Fruit fly (Drosophila melanogaster) whole organism, embryonic: ENCODE data around the gene endos.

ENCODE experiments used
- CG10321 ChIP-seq: fragments of 200-800 bp; sonication (Bioruptor generic); IDR thresholded peaks from 2 replicates; pipeline ENCODE4 v1.3.6; 2022; ENCODE audit warnings: missing biosample characterization, missing genetic modification characterization
- CG13287 ChIP-seq: fragments of 200-800 bp; sonication (Bioruptor generic); IDR thresholded peaks from 2 replicates; pipeline ENCODE4 v1.3.6; 2022; ENCODE audit warnings: missing biosample characterization, missing genetic modification characterization; ENCODE audit not compliant: partially characterized antibody
- CG13424 ChIP-seq: fragments of 200-800 bp; sonication (Bioruptor generic); optimal IDR thresholded peaks from 2 replicates; lab custom pipeline; 2019; ENCODE audit warnings: missing biosample characterization, mild to moderate bottlenecking, missing genetic modification characterization, moderate library complexity
- CG13624 ChIP-seq: fragments of 200-800 bp; sonication (Bioruptor generic); optimal IDR thresholded peaks from 2 replicates; lab custom pipeline; 2016; ENCODE audit warnings: missing biosample characterization, missing genetic modification characterization
- CG14050 ChIP-seq: fragments of 200-800 bp; sonication (Bioruptor generic); IDR thresholded peaks from 3 replicates; pipeline ENCODE4 v1.3.6; 2022; ENCODE audit warnings: missing biosample characterization, missing genetic modification characterization
- CG16815 ChIP-seq: fragments of 200-800 bp; sonication (Bioruptor generic); optimal IDR thresholded peaks from 3 replicates; lab custom pipeline; 2017; ENCODE audit warnings: missing biosample characterization, mild to moderate bottlenecking, missing genetic modification characterization
- CG17802 ChIP-seq: fragments of 200-800 bp; sonication (Bioruptor generic); optimal IDR thresholded peaks from 2 replicates; lab custom pipeline; 2018; ENCODE audit warnings: missing biosample characterization, mild to moderate bottlenecking, missing genetic modification characterization, moderate library complexity
- CG17829 ChIP-seq: fragments of 200-800 bp; optimal IDR thresholded peaks from 2 replicates; lab custom pipeline; 2019; ENCODE audit warnings: missing biosample characterization, mild to moderate bottlenecking, missing genetic modification characterization, moderate library complexity
- CG34224 ChIP-seq: fragments of 200-800 bp; sonication (Bioruptor generic); IDR thresholded peaks from 3 replicates; pipeline ENCODE4 v1.3.6; 2022; ENCODE audit warnings: missing biosample characterization, missing genetic modification characterization; ENCODE audit not compliant: partially characterized antibody
- CG42726 ChIP-seq: fragments of 200-800 bp; sonication (Bioruptor generic); IDR thresholded peaks from 2 replicates; pipeline ENCODE4 v1.3.6; 2022; ENCODE audit warnings: missing biosample characterization, missing genetic modification characterization; ENCODE audit not compliant: partially characterized antibody
- CG4360 ChIP-seq: fragments of 200-800 bp; sonication (Bioruptor generic); IDR thresholded peaks from 2 replicates; pipeline ENCODE4 v1.3.6; 2022; ENCODE audit warnings: missing biosample characterization, missing genetic modification characterization
- CG6791 ChIP-seq: fragments of 200-800 bp; sonication (Bioruptor generic); IDR thresholded peaks from 3 replicates; pipeline ENCODE4 v1.3.6; 2022; ENCODE audit warnings: missing biosample characterization, missing genetic modification characterization; ENCODE audit not compliant: partially characterized antibody
- CG7928 ChIP-seq: fragments of 200-800 bp; sonication (Bioruptor generic); optimal IDR thresholded peaks from 2 replicates; lab custom pipeline; 2017; ENCODE audit warnings: missing biosample characterization, mild to moderate bottlenecking, missing genetic modification characterization
- CG7987 ChIP-seq: fragments of 200-800 bp; sonication (Bioruptor generic); optimal IDR thresholded peaks from 2 replicates; lab custom pipeline; 2018; ENCODE audit warnings: missing biosample characterization, mild to moderate bottlenecking, missing genetic modification characterization, moderate library complexity
- CG9932 ChIP-seq: fragments of 200-800 bp; sonication (Bioruptor generic); IDR thresholded peaks from 2 replicates; pipeline ENCODE4 v1.3.6; 2022; ENCODE audit warnings: missing biosample characterization, missing genetic modification characterization
- Chrac-16 ChIP-seq: fragments of 200-800 bp; sonication (Bioruptor generic); optimal IDR thresholded peaks from 3 replicates; lab custom pipeline; 2016; ENCODE audit warnings: missing biosample characterization, missing genetic modification characterization
- D ChIP-seq, 2 experiments: fragments of 200-800 bp in 1 of 2; fragments of >200 bp in 1 of 2; sonication (Bioruptor generic) in 1 of 2; optimal IDR thresholded peaks; 2 replicates in 1 of 2; 3 replicates in 1 of 2; lab custom pipeline; 2017; ENCODE audit warnings: mild to moderate bottlenecking in 1 of 2, missing biosample characterization in 1 of 2, missing genetic modification characterization in 1 of 2, missing genetic modification reagents in 1 of 2
- Doc3 ChIP-seq: fragments of 200-800 bp; sonication (Bioruptor generic); IDR thresholded peaks from 3 replicates; pipeline ENCODE4 v1.3.6; 2022; ENCODE audit warnings: missing biosample characterization, missing genetic modification characterization; ENCODE audit not compliant: partially characterized antibody
- Dp ChIP-seq: fragments of 200-800 bp; sonication (Bioruptor generic); optimal IDR thresholded peaks from 2 replicates; lab custom pipeline; 2018; ENCODE audit warnings: missing biosample characterization, mild to moderate bottlenecking, missing genetic modification characterization, moderate library complexity
- Drgx ChIP-seq: fragments of 200-800 bp; sonication (Bioruptor generic); IDR thresholded peaks from 2 replicates; pipeline ENCODE4 v1.3.6; 2022; ENCODE audit warnings: missing biosample characterization, missing genetic modification characterization
- Lhr ChIP-seq: fragments of 200-800 bp; sonication (Bioruptor generic); optimal IDR thresholded peaks from 3 replicates; lab custom pipeline; 2017; ENCODE audit warnings: mild to moderate bottlenecking, missing biosample characterization, missing genetic modification reagents, missing genetic modification characterization
- Mes4 ChIP-seq: fragments of 200-800 bp; sonication (Bioruptor generic); optimal IDR thresholded peaks from 2 replicates; lab custom pipeline; 2016; ENCODE audit warnings: missing biosample characterization, missing genetic modification characterization
- NK7.1 ChIP-seq: fragments of 200-800 bp; sonication (Bioruptor generic); optimal IDR thresholded peaks from 3 replicates; lab custom pipeline; 2016; ENCODE audit warnings: missing biosample characterization, missing genetic modification characterization
- NfI ChIP-seq: fragments of 200-800 bp; sonication (Bioruptor generic); optimal IDR thresholded peaks from 3 replicates; lab custom pipeline; 2018; ENCODE audit warnings: missing biosample characterization, mild to moderate bottlenecking, missing genetic modification characterization, moderate library complexity
- Pdp1 ChIP-seq, 2 experiments: fragments of 200-800 bp; sonication (Bioruptor generic); optimal IDR thresholded peaks; 3 replicates each; lab custom pipeline; 2016; ENCODE audit warnings: missing biosample characterization in 2 of 2, missing genetic modification characterization in 2 of 2, mild to moderate bottlenecking in 1 of 2, moderate library complexity in 1 of 2
- Stat92E ChIP-seq, 3 experiments: fragments of >200 bp in 2 of 3; fragments of 200-800 bp in 1 of 3; sonication (Bioruptor generic) in 1 of 3; optimal IDR thresholded peaks; 2 replicates each; lab custom pipeline; 2017 to 2019; ENCODE audit warnings: missing biosample characterization in 3 of 3, missing genetic modification characterization in 3 of 3, mild to moderate bottlenecking in 1 of 3, moderate library complexity in 1 of 3
- Xrp1 ChIP-seq: fragments of 200-800 bp; sonication (Bioruptor generic); IDR thresholded peaks from 2 replicates; pipeline ENCODE4 v1.3.6; 2022; ENCODE audit warnings: missing biosample characterization, missing genetic modification characterization
- ac ChIP-seq: fragments of 200-800 bp; sonication (Bioruptor generic); optimal IDR thresholded peaks from 3 replicates; lab custom pipeline; 2017; ENCODE audit warnings: missing biosample characterization, mild to moderate bottlenecking, missing genetic modification characterization
- bsh ChIP-seq, 2 experiments: fragments of 200-800 bp; sonication (Bioruptor generic); optimal IDR thresholded peaks; 2 replicates each; lab custom pipeline; 2017 to 2018; ENCODE audit warnings: mild to moderate bottlenecking in 2 of 2, missing biosample characterization in 2 of 2, missing genetic modification characterization in 2 of 2, moderate library complexity in 1 of 2
- cas ChIP-seq: fragments of 200-800 bp; sonication (Bioruptor generic); IDR thresholded peaks from 2 replicates; pipeline ENCODE4 v1.3.6; 2022; ENCODE audit warnings: missing biosample characterization, missing genetic modification characterization
- dm ChIP-seq: fragments of 200-800 bp; sonication (Bioruptor generic); optimal IDR thresholded peaks from 3 replicates; lab custom pipeline; 2016; ENCODE audit warnings: missing biosample characterization, missing genetic modification characterization
- dmrt99B ChIP-seq: fragments of 200-800 bp; sonication (Bioruptor generic); optimal IDR thresholded peaks from 2 replicates; lab custom pipeline; 2018; ENCODE audit warnings: missing biosample characterization, mild to moderate bottlenecking, missing genetic modification characterization, moderate library complexity
- dysf ChIP-seq: fragments of 200-800 bp; sonication (Bioruptor generic); IDR thresholded peaks from 3 replicates; pipeline ENCODE4 v1.3.6; 2022; ENCODE audit warnings: missing biosample characterization, missing genetic modification characterization
- gce ChIP-seq: fragments of 200-800 bp; sonication (Bioruptor generic); IDR thresholded peaks from 3 replicates; pipeline ENCODE4 v1.3.6; 2022; ENCODE audit warnings: missing biosample characterization, missing genetic modification characterization
- gem ChIP-seq: fragments of 200-800 bp; sonication (Bioruptor generic); optimal IDR thresholded peaks from 2 replicates; lab custom pipeline; 2019; ENCODE audit warnings: missing biosample characterization, mild to moderate bottlenecking, missing genetic modification characterization, moderate library complexity
- lola ChIP-seq, 3 experiments: fragments of >200 bp in 2 of 3; fragments of 200-800 bp in 1 of 3; sonication (Bioruptor generic) in 1 of 3; optimal IDR thresholded peaks; 2 replicates each; lab custom pipeline; 2017 to 2019; ENCODE audit warnings: missing biosample characterization in 3 of 3, missing genetic modification characterization in 3 of 3, mild to moderate bottlenecking in 1 of 3, moderate library complexity in 1 of 3
- otp ChIP-seq: fragments of 200-800 bp; sonication (Bioruptor generic); IDR thresholded peaks from 3 replicates; pipeline ENCODE4, ENCODE4 v1.3.6; 2022; ENCODE audit warnings: missing biosample characterization, missing genetic modification characterization
- pb ChIP-seq: fragments of 200-800 bp; sonication (Bioruptor generic); optimal IDR thresholded peaks from 3 replicates; lab custom pipeline; 2016; ENCODE audit warnings: missing biosample characterization, missing genetic modification characterization
- pho ChIP-seq: fragments of 200-800 bp; sonication (Bioruptor generic); optimal IDR thresholded peaks from 2 replicates; lab custom pipeline; 2016; ENCODE audit warnings: missing biosample characterization, missing genetic modification characterization
- pzg ChIP-seq: fragments of 200-800 bp; sonication (Bioruptor generic); optimal IDR thresholded peaks from 3 replicates; lab custom pipeline; 2018; ENCODE audit warnings: missing biosample characterization, mild to moderate bottlenecking, missing genetic modification characterization, moderate library complexity
- scrt ChIP-seq: fragments of 200-800 bp; sonication (Bioruptor generic); optimal IDR thresholded peaks from 2 replicates; lab custom pipeline; 2018; ENCODE audit warnings: missing biosample characterization, mild to moderate bottlenecking, missing genetic modification characterization, moderate library complexity
- sna ChIP-seq: fragments of 200-800 bp; sonication (Bioruptor generic); IDR thresholded peaks from 2 replicates; pipeline ENCODE4 v1.3.6; 2022; ENCODE audit warnings: missing biosample characterization, missing genetic modification characterization; ENCODE audit not compliant: partially characterized antibody
- tna ChIP-seq: fragments of 200-800 bp; sonication (Bioruptor generic); IDR thresholded peaks from 2 replicates; pipeline ENCODE4 v1.3.6; 2022; ENCODE audit warnings: missing biosample characterization, missing genetic modification characterization; ENCODE audit not compliant: partially characterized antibody
- zen ChIP-seq: fragments of 200-800 bp; sonication (Bioruptor generic); optimal IDR thresholded peaks from 3 replicates; lab custom pipeline; 2018; ENCODE audit warnings: missing biosample characterization, mild to moderate bottlenecking, missing genetic modification characterization, moderate library complexity
- zen2 ChIP-seq: fragments of 200-800 bp; sonication (Bioruptor generic); IDR thresholded peaks from 3 replicates; pipeline ENCODE4 v1.3.6; 2022; ENCODE audit warnings: missing biosample characterization, missing genetic modification characterization; ENCODE audit not compliant: partially characterized antibody

The endos gene

DNA sequence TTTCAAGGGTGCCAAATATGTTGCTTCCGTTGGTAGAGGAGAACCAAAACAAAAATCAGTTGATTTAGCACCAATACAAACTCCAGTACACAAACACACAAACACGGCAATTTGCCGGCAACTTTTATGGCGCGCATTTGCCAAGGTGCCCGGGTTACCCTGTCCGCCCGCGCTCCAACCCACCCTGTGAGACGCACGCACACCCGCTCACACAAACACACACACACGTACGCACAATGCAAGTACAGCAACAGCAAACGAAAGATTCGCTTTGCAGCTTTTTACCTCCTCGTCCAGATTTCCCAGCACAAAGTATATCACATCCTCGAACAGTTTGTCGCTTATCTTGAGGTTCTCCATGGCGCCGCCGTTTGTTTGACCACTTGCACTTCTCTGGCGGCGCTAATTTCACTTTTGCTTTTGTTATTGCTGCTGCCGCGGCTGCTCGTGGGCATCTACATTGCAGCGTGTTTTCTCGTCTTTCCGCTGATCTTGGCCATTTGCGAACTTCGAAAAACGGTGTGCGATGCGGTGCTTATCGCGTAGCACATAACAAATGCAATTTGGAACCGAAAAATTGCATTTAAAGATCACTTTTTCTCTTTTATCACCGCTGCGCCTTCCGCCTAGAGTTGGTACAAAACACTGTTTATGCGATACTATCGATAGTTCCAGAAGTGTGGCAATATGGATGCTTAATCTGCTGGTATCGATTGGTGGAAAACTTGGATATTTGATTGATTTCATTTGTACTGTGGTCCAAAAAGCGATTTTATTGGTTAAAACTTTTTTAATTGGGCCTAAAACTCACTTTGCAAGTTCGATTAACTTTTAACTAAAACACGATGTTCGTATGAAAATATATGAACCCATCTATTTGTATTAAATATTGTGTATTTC lies 2.8 kb downstream of the endos start, which contains the start of gene Ptip (continued):
- peak; percentile 76 for TF ChIP-seq CG7987 (GFP tag; lab: Kevin White, UChicago)
- TF ChIP-seq dmrt99B (tag; lab: Kevin White, UChicago) = no peak
- TF ChIP-seq Chrac-16 = no peak
- peak; percentile 32; the same call in 1 of the 3 replicates for TF ChIP-seq dysf (GFP tag; lab: Robert Waterston, UW)
- TF ChIP-seq pzg (GFP tag; lab: Kevin White, UChicago) = peak; percentile 91
- TF ChIP-seq zen = peak; percentile 91
- TF ChIP-seq ac (GFP tag; lab: Kevin White, UChicago) = no peak
- TF ChIP-seq NK7.1 = peak; percentile 1
- no peak for TF ChIP-seq gce (GFP tag; lab: Robert Waterston, UW)
- peak in 1 of 2 experiments; percentile 2 for TF ChIP-seq Pdp1 (GFP tag; optimal IDR thresholded peaks at IDR 0.05; lab: Kevin White, UChicago)
- peak; percentile 95 for TF ChIP-seq CG13287 (GFP tag; lab: Robert Waterston, UW)
- no peak for TF ChIP-seq cas (GFP tag; lab: Robert Waterston, UW)
- peak; percentile 94 for TF ChIP-seq zen2 (GFP tag; lab: Robert Waterston, UW)
- TF ChIP-seq scrt = peak; percentile 41
- peak; percentile 91 for TF ChIP-seq CG34224
- TF ChIP-seq CG17829 (tag; lab: Kevin White, UChicago) = peak; percentile 11
- peak; percentile 9 for TF ChIP-seq CG17802
- peak; percentile 83 for TF ChIP-seq Dp (GFP tag; lab: Kevin White, UChicago)
- peak; percentile 98 for TF ChIP-seq CG6791 (GFP tag; lab: Robert Waterston, UW)
- TF ChIP-seq otp (GFP tag; lab: Robert Waterston, UW) = peak; percentile 26; the same call in 1 of the 3 replicates
- TF ChIP-seq sna (GFP tag; lab: Robert Waterston, UW) = peak; percentile 90
- peak; percentile 17 for TF ChIP-seq pb (GFP tag; lab: Kevin White, UChicago)
- no peak for TF ChIP-seq CG7928 (GFP tag; lab: Kevin White, UChicago)
- TF ChIP-seq lola (GFP tag; optimal IDR thresholded peaks at IDR 0.05; lab: Kevin White, UChicago) = peak in 1 of 3 experiments; percentile 5
- TF ChIP-seq D (optimal IDR thresholded peaks at IDR 0.05; lab: Kevin White, UChicago) = peak; percentile 40
- no peak for TF ChIP-seq D (GFP tag; optimal IDR thresholded peaks at IDR 0.05; lab: Kevin White, UChicago)
- TF ChIP-seq Mes4 (GFP tag; lab: Kevin White, UChicago) = no peak
- TF ChIP-seq CG16815 = no peak
- TF ChIP-seq CG42726 (GFP tag; lab: Robert Waterston, UW) = peak; percentile 97
- TF ChIP-seq Doc3 (GFP tag; lab: Robert Waterston, UW) = peak; percentile 87
- TF ChIP-seq Lhr (GFP tag; lab: Kevin White, UChicago) = peak; percentile 29
- peak; percentile 67 for TF ChIP-seq NfI (GFP tag; lab: Kevin White, UChicago)
- peak; percentile 40 for TF ChIP-seq CG13624 (GFP tag; lab: Kevin White, UChicago)
- TF ChIP-seq Stat92E (GFP tag; optimal IDR thresholded peaks at IDR 0.05; lab: Kevin White, UChicago) = no peak
- peak; percentile 6 for TF ChIP-seq pho (GFP tag; lab: Kevin White, UChicago)
- TF ChIP-seq CG4360 (GFP tag; lab: Robert Waterston, UW) = peak; percentile 36; the same call in 1 of the 2 replicates
- peak; percentile 67 for TF ChIP-seq CG9932 (GFP tag; lab: Robert Waterston, UW)
- peak; percentile 48 for TF ChIP-seq dm (GFP tag; lab: Kevin White, UChicago)
- peak; percentile 89 for TF ChIP-seq tna (GFP tag; lab: Robert Waterston, UW)
- TF ChIP-seq CG13424 (tag; lab: Kevin White, UChicago) = peak; percentile 39
- TF ChIP-seq Xrp1 = peak; percentile 44; the same call in 1 of the 2 replicates
- TF ChIP-seq bsh (GFP tag; optimal IDR thresholded peaks at IDR 0.05; lab: Kevin White, UChicago) = peak in 1 of 2 experiments; percentile 38
- TF ChIP-seq CG10321 (GFP tag; lab: Robert Waterston, UW) = no peak
- TF ChIP-seq gem (tag; lab: Kevin White, UChicago) = no peak
- peak; percentile 38; the same call in 1 of the 2 replicates for TF ChIP-seq Drgx (GFP tag; lab: Robert Waterston, UW)
- TF ChIP-seq CG14050 (GFP tag; lab: Robert Waterston, UW) = no peak
